Worm (Caenorhabditis elegans) whole organism, early embryonic: ENCODE data around the gene cyp-33E1.

ENCODE experiments used
- aly-1 ChIP-seq: sonication (generic microtip); optimal IDR thresholded peaks from 2 replicates; lab custom pipeline; 2016; ENCODE audit warnings: missing genetic modification characterization, missing compliant biosample characterization
- ama-1 ChIP-seq: fragments of 150-350 bp; optimal IDR thresholded peaks from 2 replicates; lab custom pipeline; 2014
- ceh-13 ChIP-seq: fragments of 200-800 bp; sonication (Bioruptor generic); optimal IDR thresholded peaks from 2 replicates; lab custom pipeline; 2018; ENCODE audit warnings: mild to moderate bottlenecking, missing genetic modification characterization, missing compliant biosample characterization
- flt-1 ChIP-seq: fragments of 200-800 bp; sonication (Bioruptor generic); IDR thresholded peaks from 2 replicates; pipeline ENCODE4 v1.3.6; 2022; ENCODE audit warnings: missing genetic modification characterization, missing compliant biosample characterization
- hmg-4 ChIP-seq: fragments of 200-800 bp; sonication (Bioruptor generic); optimal IDR thresholded peaks from 2 replicates; lab custom pipeline; 2018; ENCODE audit warnings: mild to moderate bottlenecking, missing genetic modification characterization, missing compliant biosample characterization
- hnd-1 ChIP-seq: sonication (generic microtip); optimal IDR thresholded peaks from 2 replicates; lab custom pipeline; 2016; ENCODE audit warnings: missing genetic modification characterization, missing compliant biosample characterization
- scrt-1 ChIP-seq: fragments of 200-800 bp; sonication (Bioruptor generic); IDR thresholded peaks from 2 replicates; pipeline ENCODE4 v1.3.6; 2022; ENCODE audit warnings: missing genetic modification characterization, missing compliant biosample characterization
- sea-1 ChIP-seq: fragments of 200-800 bp; sonication (Bioruptor generic); conservative IDR thresholded peaks from 2 replicates; pipeline ENCODE4 v1.3.6; 2022; ENCODE audit warnings: missing genetic modification characterization, missing compliant biosample characterization
- tbx-37 ChIP-seq: fragments of 200-800 bp; sonication (Bioruptor generic); conservative IDR thresholded peaks from 2 replicates; pipeline ENCODE4 v1.3.6; 2022; ENCODE audit warnings: missing genetic modification reagents, missing genetic modification characterization, missing compliant biosample characterization
- tra-4 ChIP-seq: sonication (generic microtip); optimal IDR thresholded peaks from 2 replicates; lab custom pipeline; 2017; ENCODE audit warnings: missing genetic modification characterization, missing compliant biosample characterization

DNA sequence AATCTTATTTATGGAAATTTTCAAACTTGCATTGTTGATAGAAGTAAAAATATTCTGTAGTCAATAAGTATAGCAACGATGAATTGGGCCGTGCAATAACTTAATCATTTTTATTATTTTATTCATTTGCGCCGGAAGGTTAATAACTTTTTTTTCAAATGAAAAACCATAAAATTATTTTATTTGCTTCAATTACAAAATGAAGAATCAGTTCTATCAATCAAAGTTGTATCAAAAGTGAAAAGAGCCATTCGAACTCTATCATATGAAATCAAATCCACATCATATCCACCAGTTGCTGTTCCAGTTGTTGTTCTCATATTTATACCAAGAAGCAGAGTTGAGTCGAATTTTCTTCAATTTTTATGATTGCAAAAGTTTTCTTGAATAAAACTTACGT is at the start of gene cyp-33E1:
- TF ChIP-seq ama-1 (lab: Kevin White, UChicago) (no peak), scrt-1 (GFP tag; lab: Robert Waterston, UW) (no peak), hnd-1 (tag; lab: Kevin White, UChicago) (no peak), tbx-37 (no peak), ceh-13 (no peak), aly-1 (tag; lab: Kevin White, UChicago) (no peak), flt-1 (GFP tag; lab: Robert Waterston, UW) (no peak), hmg-4 (GFP tag; lab: Kevin White, UChicago) (no peak), tra-4 (tag; lab: Kevin White, UChicago) (no peak), sea-1 (GFP tag; lab: Robert Waterston, UW) (no peak)
